Worm (Caenorhabditis elegans): ENCODE data around the gene T12G3.6.
A peak's percentile ranks its signal among the peaks of the same experiment; 100 is the strongest.

The T12G3.6 gene

DNA sequence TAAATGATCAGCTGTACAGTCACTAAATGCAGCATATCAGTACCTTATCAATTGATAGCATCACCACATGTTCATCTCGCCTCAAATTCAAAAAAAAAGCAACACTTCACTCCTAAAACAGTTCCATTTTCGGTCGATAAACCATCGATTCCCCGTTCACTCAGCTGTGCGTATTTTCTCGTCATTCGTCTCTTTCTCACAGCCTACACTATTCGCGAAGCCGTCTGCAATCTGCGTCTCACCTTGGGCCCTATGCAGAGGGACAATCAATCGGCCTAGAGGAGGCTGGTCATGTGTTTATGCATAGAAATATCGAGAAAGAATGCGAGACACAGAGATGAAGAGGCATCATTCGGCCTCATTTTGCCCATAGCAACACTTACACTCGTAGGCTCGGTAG, 1.3 kb upstream of the T12G3.6 start (continued):
- TF ChIP-seq snpc-1.2 (GFP tag; IDR thresholded peaks at IDR 0.05) (no peak), lim-7 (GFP tag; IDR thresholded peaks at IDR 0.05) (0 out of 2 replicates have a peak, but pooled peaks have one; percentile 15), nhr-76 (tag; optimal IDR thresholded peaks at IDR 0.05) (no peak), hif-1 (tag; optimal IDR thresholded peaks at IDR 0.05) (peak in 1 of 2 experiments; percentile 79), arid-1 (GFP tag; conservative IDR thresholded peaks at IDR 0.05) (no peak), dmd-8 (GFP tag; IDR thresholded peaks at IDR 0.05) (no peak), pqm-1 (tag; optimal IDR thresholded peaks at IDR 0.05) (peak; percentile 95), ces-1 (GFP tag; optimal IDR thresholded peaks at IDR 0.05) (no peak), ZK337.2 (GFP tag; IDR thresholded peaks at IDR 0.05) (no peak), lin-39 (tag; optimal IDR thresholded peaks at IDR 0.05) (no peak), Y75B8A.6 (GFP tag; IDR thresholded peaks at IDR 0.05) (no peak), unc-62 (GFP tag; optimal IDR thresholded peaks at IDR 0.05 in 1 of 2) (no peak), unc-62 (tag; optimal IDR thresholded peaks at IDR 0.05) (no peak), ceh-82 (tag; optimal IDR thresholded peaks at IDR 0.05) (no peak), fos-1 (tag; optimal IDR thresholded peaks at IDR 0.05) (peak; percentile 49), nhr-42 (GFP tag; IDR thresholded peaks at IDR 0.05) (peak; percentile 66; the same call in 1 of the 2 replicates), mxl-2 (GFP tag; conservative IDR thresholded peaks at IDR 0.05) (no peak), zip-11 (GFP tag; IDR thresholded peaks at IDR 0.05) (no peak), hlh-30 (tag; optimal IDR thresholded peaks at IDR 0.05; ENCODE audit: insufficient read depth) (peak; percentile 98), nhr-41 (GFP tag; IDR thresholded peaks at IDR 0.05) (peak; percentile 20; the same call in 1 of the 2 replicates), D1046.2 (GFP tag; IDR thresholded peaks at IDR 0.05) (no peak; the same call in 1 of the 2 replicates), Y105C5A.15 (GFP tag; IDR thresholded peaks at IDR 0.05) (no peak), cey-2 (tag; optimal IDR thresholded peaks at IDR 0.05; ENCODE audit: borderline replicate concordance, insufficient read depth) (peak; percentile 33), daf-12 (tag; optimal IDR thresholded peaks at IDR 0.05) (no peak), zfp-2 (tag; optimal IDR thresholded peaks at IDR 0.05) (no peak), duxl-1 (tag; optimal IDR thresholded peaks at IDR 0.05; ENCODE audit: poor library complexity) (peak; percentile 29), hmg-1.1 (GFP tag; IDR thresholded peaks at IDR 0.05) (peak; percentile 93), F26F4.8 (GFP tag; conservative IDR thresholded peaks at IDR 0.05) (no peak), nhr-111 (GFP tag; optimal IDR thresholded peaks at IDR 0.05) (peak; percentile 24), ceh-62 (tag; optimal IDR thresholded peaks at IDR 0.05) (no peak), tra-1 (GFP tag; IDR thresholded peaks at IDR 0.05) (peak; percentile 84; the same call in 1 of the 2 replicates), lin-29 (GFP tag; IDR thresholded peaks at IDR 0.05) (no peak), ceh-28 (tag; optimal IDR thresholded peaks at IDR 0.05) (peak; percentile 85), T26A8.4 (GFP tag; IDR thresholded peaks at IDR 0.05) (peak; percentile 90), nhr-28 (tag; optimal IDR thresholded peaks at IDR 0.05) (peak; percentile 89), zag-1 (tag; optimal IDR thresholded peaks at IDR 0.05) (no peak), set-16 (GFP tag; IDR thresholded peaks at IDR 0.05) (peak; percentile 62), dve-1 (tag; optimal IDR thresholded peaks at IDR 0.05; ENCODE audit: insufficient read depth) (peak; percentile 96), nhr-11 (tag; optimal IDR thresholded peaks at IDR 0.05) (peak; percentile 91), saeg-2 (GFP tag; IDR thresholded peaks at IDR 0.05) (peak; percentile 66), zfp-3 (GFP tag; conservative IDR thresholded peaks at IDR 0.05) (peak; percentile 76), lsy-2 (tag; optimal IDR thresholded peaks at IDR 0.05) (peak; percentile 84 to 90), ztf-7 (tag; optimal IDR thresholded peaks at IDR 0.05) (peak; percentile 90), unc-39 (tag; optimal IDR thresholded peaks at IDR 0.05) (no peak), dmd-9 (GFP tag; IDR thresholded peaks at IDR 0.05) (0 out of 2 replicates have a peak, but pooled peaks have one; percentile 46), vab-7 (GFP tag; IDR thresholded peaks at IDR 0.05) (no peak; the same call in 1 of the 2 replicates), ctbp-1 (GFP tag; IDR thresholded peaks at IDR 0.05) (peak; percentile 26; the same call in 1 of the 2 replicates), nhr-48 (tag; optimal IDR thresholded peaks at IDR 0.05) (peak; percentile 94), nhr-25 (tag; optimal IDR thresholded peaks at IDR 0.05; ENCODE audit: borderline replicate concordance, insufficient read depth) (peak; percentile 28), mxl-3 (GFP tag; optimal IDR thresholded peaks at IDR 0.05) (peak; percentile 91), nhr-102 (tag; optimal IDR thresholded peaks at IDR 0.05) (peak; percentile 87)

Measured in whole organism, L4 larva.